Fruit fly (Drosophila melanogaster) Kc167 (cell line): ENCODE data around the gene CG31809.

Experiments used
- h ChIP-seq: fragments of >200 bp; optimal IDR thresholded peaks from 3 replicates; lab custom pipeline; 2018; ENCODE audit warnings: missing external identifiers
- psq ChIP-seq: fragments of >200 bp; optimal IDR thresholded peaks from 2 replicates; lab custom pipeline; 2017; ENCODE audit warnings: missing external identifiers
- ttk ChIP-seq: sonication (Bioruptor generic); optimal IDR thresholded peaks from 2 replicates; lab custom pipeline; 2017; ENCODE audit warnings: missing external identifiers

dm6 chr2L:16816750-16817087 lies 41.8 kb downstream of the CG31809 start:
- TF ChIP-seq h (lab: Kevin White, UChicago) (no peak), psq (lab: Kevin White, UChicago) (no peak), ttk (lab: Kevin White, UChicago) (no peak)
